Worm (Caenorhabditis elegans): ENCODE measurements around the gene anat-1.

The anat-1 gene

DNA sequence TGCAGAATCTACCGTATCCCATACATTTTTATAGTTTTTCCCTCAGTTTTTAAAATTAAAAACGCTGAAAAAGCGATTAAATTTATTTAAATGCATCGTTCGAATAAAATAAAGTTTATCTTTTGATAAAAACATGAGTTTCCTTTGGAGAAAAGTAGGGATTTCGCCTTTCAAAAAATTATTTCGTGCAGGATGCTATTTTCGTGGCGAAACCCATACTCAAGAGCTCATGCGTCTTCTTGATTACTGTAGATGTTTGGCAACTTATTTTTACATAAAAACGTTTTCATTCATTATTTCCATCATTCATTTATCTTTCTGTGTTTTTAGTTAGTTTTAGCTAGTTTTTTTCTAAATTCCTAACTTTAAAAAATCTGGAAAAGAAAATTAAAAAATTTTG is 19.3 kb downstream of the anat-1 start:
- TF ChIP-seq dpff-1 (tag; optimal IDR thresholded peaks at IDR 0.05) (no peak), hrde-1 (tag; optimal IDR thresholded peaks at IDR 0.05; ENCODE audit: borderline replicate concordance) (no peak), F37B4.10 (GFP tag; IDR thresholded peaks at IDR 0.05) (no peak), mes-4 (tag; optimal IDR thresholded peaks at IDR 0.05) (no peak), F57A8.1 (GFP tag; optimal IDR thresholded peaks at IDR 0.05) (no peak), madf-6 (GFP tag; IDR thresholded peaks at IDR 0.05) (peak; percentile 73), ztf-18 (tag; optimal IDR thresholded peaks at IDR 0.05) (no peak), ztf-25 (GFP tag; IDR thresholded peaks at IDR 0.05) (no peak), snpc-4 (GFP tag; optimal IDR thresholded peaks at IDR 0.05) (peak; percentile 60), snpc-4 (tag; optimal IDR thresholded peaks at IDR 0.05) (peak in 2 of 4 experiments; percentile 61 to 65), madf-8 (GFP tag; conservative IDR thresholded peaks at IDR 0.05) (peak; percentile 26; the same call in 1 of the 2 replicates), efl-1 (GFP tag; optimal IDR thresholded peaks at IDR 0.05) (peak; percentile 36), madf-10 (tag; optimal IDR thresholded peaks at IDR 0.05) (no peak), egl-18 (GFP tag; IDR thresholded peaks at IDR 0.05) (no peak), sptf-2 (GFP tag; optimal IDR thresholded peaks at IDR 0.05) (no peak), snpc-1.3 (tag; optimal IDR thresholded peaks at IDR 0.05; ENCODE audit: insufficient read depth) (no peak), tbx-9 (tag; optimal IDR thresholded peaks at IDR 0.05; ENCODE audit: borderline replicate concordance) (no peak), bed-1 (GFP tag; IDR thresholded peaks at IDR 0.05) (no peak), ztf-3 (GFP tag; optimal IDR thresholded peaks at IDR 0.05) (no peak), hmg-20 (GFP tag; IDR thresholded peaks at IDR 0.05) (no peak), ekl-4 (GFP tag; IDR thresholded peaks at IDR 0.05) (no peak), mel-28 (tag; optimal IDR thresholded peaks at IDR 0.05; ENCODE audit: borderline replicate concordance) (no peak), bed-2 (GFP tag; IDR thresholded peaks at IDR 0.05) (no peak), akir-1 (GFP tag; optimal IDR thresholded peaks at IDR 0.05) (no peak), cebp-1 (GFP tag; IDR thresholded peaks at IDR 0.05) (no peak), cebp-1 (tag; optimal IDR thresholded peaks at IDR 0.05) (no peak), K12H6.12 (tag; optimal IDR thresholded peaks at IDR 0.05) (no peak), pha-4 (tag; optimal IDR thresholded peaks at IDR 0.05) (no peak), aptf-3 (GFP tag; IDR thresholded peaks at IDR 0.05) (no peak), mxl-1 (tag; optimal IDR thresholded peaks at IDR 0.05) (no peak), zim-3 (tag; optimal IDR thresholded peaks at IDR 0.05) (no peak), him-1 (tag; optimal IDR thresholded peaks at IDR 0.05) (peak; percentile 6), nhr-179 (tag; optimal IDR thresholded peaks at IDR 0.05) (no peak), repo-1 (tag; optimal IDR thresholded peaks at IDR 0.05) (no peak), F49E8.2 (tag; optimal IDR thresholded peaks at IDR 0.05; ENCODE audit: insufficient read depth) (peak; percentile 34), F57C9.4 (tag; optimal IDR thresholded peaks at IDR 0.05) (no peak), Y67H2A.10 (GFP tag; conservative IDR thresholded peaks at IDR 0.05) (no peak), tbp1 (GFP tag; optimal IDR thresholded peaks at IDR 0.05) (peak; percentile 32), D2030.7 (GFP tag; IDR thresholded peaks at IDR 0.05) (0 out of 2 replicates have a peak, but pooled peaks have one; percentile 25), ztf-22 (GFP tag; optimal IDR thresholded peaks at IDR 0.05) (no peak), xnd-1 (tag; optimal IDR thresholded peaks at IDR 0.05) (peak; percentile 60), snpc-1.1 (tag; optimal IDR thresholded peaks at IDR 0.05; ENCODE audit: insufficient read depth) (peak; percentile 43), ceh-91 (GFP tag; IDR thresholded peaks at IDR 0.05) (peak; percentile 59), somi-1 (GFP tag; optimal IDR thresholded peaks at IDR 0.05) (no peak), F22D6.2 (tag; optimal IDR thresholded peaks at IDR 0.05) (no peak), sdz-38 (tag; optimal IDR thresholded peaks at IDR 0.05) (no peak), F33H1.4 (GFP tag; IDR thresholded peaks at IDR 0.05) (peak; percentile 83), lin-26 (GFP tag; IDR thresholded peaks at IDR 0.05) (no peak), lsl-1 (GFP tag; optimal IDR thresholded peaks at IDR 0.05) (peak; percentile 94)

Data from whole organism, young adult.